Fruit fly (Drosophila melanogaster) whole organism, wandering third instar larva: Measurements from ENCODE around the gene CG14892.

Experiments
- Abd-B ChIP-seq: fragments of >200 bp; optimal IDR thresholded peaks from 2 replicates; lab custom pipeline; 2017; ENCODE audit warnings: missing biosample characterization, missing genetic modification characterization
- CG9705 ChIP-seq: fragments of 200-800 bp; sonication (Bioruptor generic); optimal IDR thresholded peaks from 2 replicates; lab custom pipeline; 2018; ENCODE audit warnings: missing biosample characterization, mild to moderate bottlenecking, missing genetic modification characterization
- CrebA ChIP-seq: fragments of 200-800 bp; sonication (Bioruptor generic); optimal IDR thresholded peaks from 2 replicates; lab custom pipeline; 2016; ENCODE audit warnings: missing biosample characterization, mild to moderate bottlenecking, missing genetic modification characterization, borderline replicate concordance
- Dif ChIP-seq: fragments of 200-275, 200-300 bp; sonication (Bioruptor generic); optimal IDR thresholded peaks from 2 replicates; lab custom pipeline; 2018; ENCODE audit warnings: missing biosample characterization, missing genetic modification characterization; ENCODE audit not compliant: partially characterized antibody
- GATAd ChIP-seq: sonication (Bioruptor generic); optimal IDR thresholded peaks from 2 replicates; lab custom pipeline; 2016; ENCODE audit warnings: missing biosample characterization, missing genetic modification characterization
- HLH106 ChIP-seq: fragments of 200-800 bp; optimal IDR thresholded peaks from 3 replicates; lab custom pipeline; 2019; ENCODE audit warnings: missing biosample characterization, mild to moderate bottlenecking, missing genetic modification characterization, moderate library complexity
- Hnf4 ChIP-seq: fragments of 200-800 bp; sonication (Bioruptor generic); optimal IDR thresholded peaks from 2 replicates; lab custom pipeline; 2016; ENCODE audit warnings: missing biosample characterization, mild to moderate bottlenecking, missing genetic modification characterization
- Hr83 ChIP-seq: fragments of 200-300 bp; sonication (Bioruptor generic); optimal IDR thresholded peaks from 2 replicates; lab custom pipeline; 2016; ENCODE audit warnings: missing biosample characterization, mild to moderate bottlenecking, missing genetic modification characterization, moderate library complexity; ENCODE audit not compliant: poor library complexity, severe bottlenecking
- Jra ChIP-seq: sonication (Bioruptor generic); optimal IDR thresholded peaks from 2 replicates; lab custom pipeline; 2016; ENCODE audit warnings: missing biosample characterization, missing genetic modification characterization
- Mio ChIP-seq: sonication (Bioruptor generic); optimal IDR thresholded peaks from 2 replicates; lab custom pipeline; 2016; ENCODE audit warnings: missing biosample characterization, missing genetic modification characterization
- Myc ChIP-seq: fragments of >200 bp; optimal IDR thresholded peaks from 2 replicates; lab custom pipeline; 2017
- N ChIP-seq: fragments of >200 bp; optimal IDR thresholded peaks from 2 replicates; lab custom pipeline; 2018; ENCODE audit warnings: missing biosample characterization, missing external identifiers, missing genetic modification characterization
- OdsH ChIP-seq: fragments of 200-800 bp; sonication (Bioruptor generic); optimal IDR thresholded peaks from 2 replicates; lab custom pipeline; 2016; ENCODE audit warnings: missing biosample characterization, mild to moderate bottlenecking, missing genetic modification characterization
- Sp1 ChIP-seq: fragments of 200-800 bp; sonication (Bioruptor generic); optimal IDR thresholded peaks from 3 replicates; lab custom pipeline; 2019; ENCODE audit warnings: missing biosample characterization, mild to moderate bottlenecking, missing genetic modification characterization, moderate library complexity
- Vsx2 ChIP-seq: fragments of 200-300, 225-300 bp; sonication (Bioruptor generic); optimal IDR thresholded peaks from 2 replicates; lab custom pipeline; 2018; ENCODE audit warnings: missing biosample characterization, missing genetic modification characterization; ENCODE audit not compliant: partially characterized antibody
- br ChIP-seq: fragments of 200-800 bp; sonication (Bioruptor generic); optimal IDR thresholded peaks from 2 replicates; lab custom pipeline; 2016; ENCODE audit warnings: missing biosample characterization, missing genetic modification characterization
- dsf ChIP-seq: sonication (Bioruptor generic); optimal IDR thresholded peaks from 2 replicates; lab custom pipeline; 2016; ENCODE audit warnings: missing biosample characterization, missing genetic modification characterization, borderline replicate concordance
- foxo ChIP-seq, 2 experiments: fragments of 200-800 bp; sonication (Bioruptor generic); optimal IDR thresholded peaks; 2 replicates in 1 of 2; 3 replicates in 1 of 2; lab custom pipeline; 2016 to 2017; ENCODE audit warnings: missing biosample characterization in 2 of 2, missing genetic modification characterization in 2 of 2
- fru ChIP-seq: fragments of 200-800 bp; sonication (Bioruptor generic); optimal IDR thresholded peaks from 3 replicates; lab custom pipeline; 2016; ENCODE audit warnings: missing biosample characterization, mild to moderate bottlenecking, missing genetic modification characterization
- h ChIP-seq: fragments of 200-800 bp; sonication (Bioruptor generic); optimal IDR thresholded peaks from 3 replicates; lab custom pipeline; 2016; ENCODE audit warnings: missing biosample characterization, mild to moderate bottlenecking, missing genetic modification characterization
- jim ChIP-seq: fragments of 175-275, 200-325 bp; sonication (Bioruptor generic); optimal IDR thresholded peaks from 2 replicates; lab custom pipeline; 2016; ENCODE audit warnings: missing biosample characterization, mild to moderate bottlenecking, missing genetic modification characterization
- lola ChIP-seq: fragments of >200 bp; optimal IDR thresholded peaks from 2 replicates; lab custom pipeline; 2017; ENCODE audit warnings: missing biosample characterization, missing genetic modification characterization
- pan ChIP-seq: fragments of >200 bp; optimal IDR thresholded peaks from 2 replicates; lab custom pipeline; 2017
- psq ChIP-seq: fragments of 200-800 bp; sonication (Bioruptor generic); optimal IDR thresholded peaks from 3 replicates; lab custom pipeline; 2017; ENCODE audit warnings: missing biosample characterization, mild to moderate bottlenecking, missing genetic modification characterization, moderate library complexity
- sage ChIP-seq: fragments of 200-800 bp; sonication (Bioruptor generic); optimal IDR thresholded peaks from 2 replicates; lab custom pipeline; 2016; ENCODE audit warnings: missing biosample characterization, mild to moderate bottlenecking, missing genetic modification characterization
- sv ChIP-seq: fragments of 200-800 bp; sonication (Bioruptor generic); optimal IDR thresholded peaks from 3 replicates; lab custom pipeline; 2016; ENCODE audit warnings: missing biosample characterization, missing genetic modification characterization
- tai ChIP-seq: sonication (Bioruptor generic); optimal IDR thresholded peaks from 2 replicates; lab custom pipeline; 2016; ENCODE audit warnings: missing biosample characterization, missing genetic modification characterization
- usp ChIP-seq: fragments of >200 bp; optimal IDR thresholded peaks from 2 replicates; lab custom pipeline; 2017; ENCODE audit warnings: missing biosample characterization, missing genetic modification characterization
- woc ChIP-seq: sonication (Bioruptor generic); optimal IDR thresholded peaks from 2 replicates; lab custom pipeline; 2016; ENCODE audit warnings: missing biosample characterization, mild to moderate bottlenecking, missing genetic modification characterization

The CG14892 gene

DNA sequence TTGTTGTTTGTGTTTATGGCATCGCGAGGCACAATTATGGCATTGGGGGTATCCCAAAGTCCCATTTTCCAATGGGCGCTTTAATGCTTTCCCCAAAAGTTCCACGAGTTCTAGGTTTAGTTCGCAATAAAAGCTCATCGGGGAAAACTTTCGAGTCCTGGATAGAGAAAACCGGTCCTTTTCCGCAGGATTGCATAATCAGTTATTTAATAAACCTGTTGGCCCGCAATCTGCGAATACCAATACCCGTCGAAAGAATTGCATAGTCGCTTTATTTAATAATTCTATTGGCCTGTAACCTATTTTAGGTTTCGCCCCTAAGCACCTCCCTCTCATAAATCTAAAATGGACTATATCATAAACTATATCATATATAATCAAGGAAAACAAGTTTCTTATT is 11.7 kb downstream of the CG14892 start:
- no peak for TF ChIP-seq GATAd (GFP tag; lab: Kevin White, UChicago)
- TF ChIP-seq fru (GFP tag; lab: Kevin White, UChicago), result no peak
- no peak for TF ChIP-seq foxo (GFP tag; optimal IDR thresholded peaks at IDR 0.05; lab: Kevin White, UChicago)
- TF ChIP-seq N (GFP tag; lab: Kevin White, UChicago), result no peak
- TF ChIP-seq Abd-B, result no peak
- TF ChIP-seq HLH106 (tag; lab: Kevin White, UChicago), result no peak
- TF ChIP-seq Dif (GFP tag; lab: Kevin White, UChicago), result no peak
- no peak for TF ChIP-seq sv

DNA sequence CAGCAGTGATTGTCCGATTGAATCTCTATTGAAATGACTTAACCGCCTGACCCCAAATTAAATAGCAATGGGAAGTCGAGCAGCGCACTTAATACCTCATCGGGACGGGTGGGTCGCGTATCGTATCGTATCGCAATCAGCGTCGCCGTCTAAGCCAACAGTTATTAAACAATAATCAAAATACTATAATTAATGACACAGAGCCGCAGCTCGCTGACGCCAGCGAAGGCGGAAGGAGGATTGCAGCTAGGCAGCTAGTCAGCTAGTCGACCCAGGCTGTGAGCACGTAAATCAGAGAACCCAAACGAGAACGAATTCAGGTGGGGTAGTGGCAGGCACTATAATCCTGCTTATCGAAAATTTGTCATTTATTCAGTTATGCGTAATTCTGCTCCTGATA is 14.7 kb downstream of the CG14892 start, which contains the start of gene NPF:
TSS of gene NPF (plus strand) at position 301 of the 400 bp plus-strand sequence.
- no peak for TF ChIP-seq psq (GFP tag; lab: Kevin White, UChicago)

DNA sequence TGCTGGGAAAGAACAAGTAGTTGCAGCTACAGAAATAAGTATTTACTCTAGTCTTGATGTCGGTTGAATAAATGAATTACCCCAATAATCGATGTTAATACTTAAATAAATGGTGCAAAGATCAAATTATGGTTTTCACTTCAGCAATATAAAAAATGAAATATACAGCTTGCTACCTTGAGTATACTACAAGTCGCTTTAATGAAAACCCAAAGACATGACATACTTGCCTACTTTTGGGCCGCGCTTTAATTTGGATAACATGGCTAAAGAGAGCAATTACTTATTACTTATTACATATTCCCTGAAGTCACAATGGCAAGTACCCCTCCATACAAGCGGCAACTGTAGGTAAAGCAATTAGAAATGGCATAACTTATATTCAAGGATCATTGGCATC is 17.0 kb downstream of the CG14892 start:
- TF ChIP-seq Myc (lab: Kevin White, UChicago) (peak; percentile 42), fru (GFP tag; lab: Kevin White, UChicago) (peak; percentile 49), N (GFP tag; lab: Kevin White, UChicago) (peak; percentile 59), jim (GFP tag; lab: Kevin White, UChicago) (no peak)

DNA sequence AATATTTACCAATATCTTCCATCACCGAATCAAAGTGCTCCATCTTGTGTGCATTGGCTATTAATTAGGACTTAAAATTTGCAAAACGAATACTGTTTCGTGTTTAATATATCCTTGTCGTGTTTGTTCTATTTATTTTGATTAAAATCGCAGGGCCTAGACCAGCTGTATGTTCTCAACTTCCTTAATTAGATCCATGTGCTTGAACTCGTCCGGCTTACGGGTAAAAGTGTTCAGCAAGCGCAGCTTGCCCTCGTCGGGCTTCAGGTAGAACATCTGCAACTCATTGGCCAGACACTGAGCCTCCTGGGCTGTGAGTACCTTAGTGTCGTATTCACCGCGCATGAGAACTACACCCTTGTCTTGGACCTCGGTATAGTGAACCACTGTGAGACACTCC is 19.1 kb downstream of the CG14892 start, which contains the start of gene CG12783:
TSS of gene CG12783 (minus strand) at position 101 of the 400 bp plus-strand sequence.
- TF ChIP-seq lola (GFP tag; lab: Kevin White, UChicago), result no peak
- TF ChIP-seq N (GFP tag; lab: Kevin White, UChicago), result no peak
- no peak for TF ChIP-seq Myc (lab: Kevin White, UChicago)
- no peak for TF ChIP-seq pan (lab: Kevin White, UChicago)
- no peak for TF ChIP-seq tai (GFP tag; lab: Kevin White, UChicago)
- TF ChIP-seq CrebA (GFP tag; lab: Kevin White, UChicago), result no peak
- no peak for TF ChIP-seq sv
- TF ChIP-seq br (GFP tag; lab: Kevin White, UChicago), result no peak
- no peak for TF ChIP-seq dsf (GFP tag; lab: Kevin White, UChicago)
- no peak for TF ChIP-seq Sp1
- TF ChIP-seq Dif (GFP tag; lab: Kevin White, UChicago), result no peak
- no peak for TF ChIP-seq GATAd (GFP tag; lab: Kevin White, UChicago)
- no peak for TF ChIP-seq CG9705 (GFP tag; lab: Kevin White, UChicago)
- no peak for TF ChIP-seq h (GFP tag; lab: Kevin White, UChicago)
- no peak for TF ChIP-seq Hr83 (GFP tag; lab: Kevin White, UChicago)
- TF ChIP-seq sage (GFP tag; lab: Kevin White, UChicago), result no peak
- no peak for TF ChIP-seq Abd-B
- no peak for TF ChIP-seq fru (GFP tag; lab: Kevin White, UChicago)
- TF ChIP-seq Vsx2 (GFP tag; lab: Kevin White, UChicago), result no peak
- no peak for TF ChIP-seq OdsH (GFP tag; lab: Kevin White, UChicago)

DNA sequence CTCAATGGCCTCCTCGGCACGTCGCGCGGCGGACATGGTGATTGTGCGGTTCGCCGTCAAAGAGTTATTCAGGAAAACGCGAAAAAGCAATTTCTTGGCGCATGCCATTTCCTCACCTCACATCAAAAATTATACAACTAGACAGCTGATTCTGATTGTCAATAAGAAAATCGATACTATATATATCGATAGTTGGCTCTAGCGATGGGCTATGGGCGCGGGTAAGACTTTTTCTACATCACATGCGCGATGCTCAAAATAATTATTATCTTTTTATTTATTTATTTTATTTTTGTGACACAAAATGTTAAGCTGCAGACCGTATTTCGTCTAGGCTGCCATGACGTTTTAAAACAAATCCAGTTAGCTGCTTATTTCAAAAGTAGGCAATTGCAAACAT is 20.0 kb downstream of the CG14892 start, which contains the start of gene CG10340:
TSS of gene CG10340 (minus strand) at position 151 of the 400 bp plus-strand sequence.
- peak; percentile 34 for TF ChIP-seq Hr83 (GFP tag; lab: Kevin White, UChicago)
- no peak for TF ChIP-seq N (GFP tag; lab: Kevin White, UChicago)
- TF ChIP-seq Hnf4 (GFP tag; lab: Kevin White, UChicago), result no peak
- TF ChIP-seq, all 38 proteins: peak for 1

DNA sequence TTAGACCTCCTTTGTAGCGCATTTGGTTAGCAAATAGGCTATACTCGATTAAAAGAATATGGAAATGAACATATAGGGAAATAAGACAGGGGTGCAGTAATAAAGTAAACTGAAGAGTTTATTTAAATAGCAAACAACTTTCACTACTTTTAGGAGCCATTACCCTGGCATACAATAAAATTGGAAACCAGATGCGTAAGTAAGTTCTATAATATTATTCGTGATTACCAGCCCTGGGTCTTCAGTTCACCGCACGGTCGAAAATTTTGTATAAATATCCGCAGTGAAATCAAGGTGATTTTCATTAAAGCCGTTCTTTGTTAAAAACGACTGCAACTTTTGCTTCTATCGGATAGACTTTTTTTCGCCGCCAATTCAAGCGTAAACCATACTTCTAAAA is 20.8 kb downstream of the CG14892 start, which contains the start of gene CG17562:
TSS of gene CG17562 (plus strand) at position 301 of the 400 bp plus-strand sequence.
- no peak for TF ChIP-seq Dif (GFP tag; lab: Kevin White, UChicago)
- no peak for TF ChIP-seq Hnf4 (GFP tag; lab: Kevin White, UChicago)
- TF ChIP-seq dsf (GFP tag; lab: Kevin White, UChicago), result no peak
- TF ChIP-seq HLH106 (tag; lab: Kevin White, UChicago), result no peak
- no peak for TF ChIP-seq Vsx2 (GFP tag; lab: Kevin White, UChicago)
- no peak for TF ChIP-seq h (GFP tag; lab: Kevin White, UChicago)
- no peak for TF ChIP-seq CrebA (GFP tag; lab: Kevin White, UChicago)
- TF ChIP-seq jim (GFP tag; lab: Kevin White, UChicago), result no peak
- no peak for TF ChIP-seq Mio (GFP tag; lab: Kevin White, UChicago)
- TF ChIP-seq Hr83 (GFP tag; lab: Kevin White, UChicago), result no peak
- no peak for TF ChIP-seq N (GFP tag; lab: Kevin White, UChicago)
- no peak for TF ChIP-seq CG9705 (GFP tag; lab: Kevin White, UChicago)
- TF ChIP-seq Jra (GFP tag; lab: Kevin White, UChicago), result no peak
- no peak for TF ChIP-seq usp (GFP tag; lab: Kevin White, UChicago)
- TF ChIP-seq woc (GFP tag; lab: Kevin White, UChicago), result no peak
- no peak for TF ChIP-seq psq (GFP tag; lab: Kevin White, UChicago)
- TF ChIP-seq, all 38 proteins: peak for 0
